Fruit fly (Drosophila melanogaster): ENCODE results near the gene CG9287.

The CG9287 gene

dm6 chr2L:8691292-8691975 is 11.8 kb upstream of the CG9287 start (continued):
- TF ChIP-seq Tbp (GFP tag; optimal IDR thresholded peaks at IDR 0.05) (no peak), sisA (GFP tag; IDR thresholded peaks at IDR 0.05) (peak; percentile 67; the same call in 1 of the 2 replicates), ato (GFP tag; IDR thresholded peaks at IDR 0.05; ENCODE audit: partially characterized antibody) (no peak), Fer1 (GFP tag; optimal IDR thresholded peaks at IDR 0.05) (peak; percentile 84), Eip74EF (GFP tag; optimal IDR thresholded peaks at IDR 0.05) (peak in 1 of 2 experiments; percentile 92), CkIIα-i1 (GFP tag; IDR thresholded peaks at IDR 0.05) (no peak), CG5180 (GFP tag; optimal IDR thresholded peaks at IDR 0.05) (peak; percentile 80), CG17328 (GFP tag; IDR thresholded peaks at IDR 0.05) (peak; percentile 47; the same call in 1 of the 2 replicates), tna (GFP tag; IDR thresholded peaks at IDR 0.05; ENCODE audit: partially characterized antibody) (no peak), Hsf (GFP tag; optimal IDR thresholded peaks at IDR 0.05) (peak; percentile 80), chm (GFP tag; IDR thresholded peaks at IDR 0.05) (peak; percentile 73), H2.0 (GFP tag; IDR thresholded peaks at IDR 0.05) (peak; percentile 52), CG10431 (GFP tag; optimal IDR thresholded peaks at IDR 0.05) (peak; percentile 60), Dad (GFP tag; optimal IDR thresholded peaks at IDR 0.05) (peak; percentile 57), CG17361 (GFP tag; IDR thresholded peaks at IDR 0.05) (peak; percentile 98), cad (GFP tag; optimal IDR thresholded peaks at IDR 0.05) (no peak), wek (GFP tag; optimal IDR thresholded peaks at IDR 0.05) (peak; percentile 27), p53 (GFP tag; optimal IDR thresholded peaks at IDR 0.05) (no peak), CG8478 (optimal IDR thresholded peaks at IDR 0.05) (no peak), bigmax (GFP tag; optimal IDR thresholded peaks at IDR 0.05) (no peak), CG43689 (GFP tag; IDR thresholded peaks at IDR 0.05) (peak; percentile 43; the same call in 1 of the 2 replicates), fd3F (GFP tag; optimal IDR thresholded peaks at IDR 0.05) (peak; percentile 74), NFAT (GFP tag; IDR thresholded peaks at IDR 0.05) (peak; percentile 46; the same call in 1 of the 2 replicates), E2f1 (GFP tag; IDR thresholded peaks at IDR 0.05) (peak; percentile 74), Meics (GFP tag; optimal IDR thresholded peaks at IDR 0.05) (peak; percentile 91), pita (GFP tag; optimal IDR thresholded peaks at IDR 0.05) (no peak), trh (GFP tag; optimal IDR thresholded peaks at IDR 0.05) (peak; percentile 65), CG3407 (GFP tag; optimal IDR thresholded peaks at IDR 0.05) (peak; percentile 85), psq (GFP tag; optimal IDR thresholded peaks at IDR 0.05) (peak; percentile 44), ash1 (GFP tag; optimal IDR thresholded peaks at IDR 0.05) (peak; percentile 35), CG12236 (GFP tag; optimal IDR thresholded peaks at IDR 0.05) (peak; percentile 3), tgo (GFP tag; IDR thresholded peaks at IDR 0.05) (peak; percentile 72; the same call in 2 of the 3 replicates), Blimp-1 (GFP tag; optimal IDR thresholded peaks at IDR 0.05) (peak; percentile 87), crol (GFP tag; IDR thresholded peaks at IDR 0.05) (no peak), Usf (GFP tag; optimal IDR thresholded peaks at IDR 0.05) (peak; percentile 58), CG12769 (tag; optimal IDR thresholded peaks at IDR 0.05) (peak; percentile 29), CG1832 (GFP tag; optimal IDR thresholded peaks at IDR 0.05) (peak; percentile 71), Doc2 (GFP tag; IDR thresholded peaks at IDR 0.05) (0 out of 2 replicates have a peak, but pooled peaks have one; percentile 20), trem (tag; optimal IDR thresholded peaks at IDR 0.05) (peak; percentile 83), CG7928 (GFP tag; optimal IDR thresholded peaks at IDR 0.05) (peak; percentile 66), wor (GFP tag; IDR thresholded peaks at IDR 0.05) (peak; percentile 47), Lhr (GFP tag; optimal IDR thresholded peaks at IDR 0.05) (peak; percentile 67), slbo (GFP tag; IDR thresholded peaks at IDR 0.05) (peak; percentile 65; the same call in 1 of the 2 replicates), CG7271 (tag; optimal IDR thresholded peaks at IDR 0.05) (peak; percentile 7), run (tag; optimal IDR thresholded peaks at IDR 0.05) (peak; percentile 85), CG12942 (GFP tag; optimal IDR thresholded peaks at IDR 0.05) (peak; percentile 73), D19A (tag; optimal IDR thresholded peaks at IDR 0.05) (peak; percentile 92), CG6689 (GFP tag; IDR thresholded peaks at IDR 0.05) (peak; percentile 87), CG13775 (GFP tag; optimal IDR thresholded peaks at IDR 0.05) (peak; percentile 89), dmrt11E (tag; optimal IDR thresholded peaks at IDR 0.05) (peak; percentile 83)

All from whole organism, embryonic.